Worm (Caenorhabditis elegans): ENCODE data around the gene raga-1.

raga-1 gene

ce11 chrII:11290109-11290784 lies 10.9 kb upstream of the raga-1 start, which contains the start of gene C47G2.3:
Gene C47G2.3, minus strand, starts transcription at chrII:11290159.
- TF ChIP-seq mep-1 (tag; optimal IDR thresholded peaks at IDR 0.05) = peak; percentile 55
- TF ChIP-seq R02D3.7 (tag; optimal IDR thresholded peaks at IDR 0.05) = no peak
- 0 out of 2 replicates have a peak, but pooled peaks have one; percentile 21 for TF ChIP-seq madf-9 (GFP tag; conservative IDR thresholded peaks at IDR 0.05)
- TF ChIP-seq lsy-2 (tag; optimal IDR thresholded peaks at IDR 0.05) = peak in 1 of 2 experiments; percentile 73
- no peak for TF ChIP-seq nhr-41 (GFP tag; IDR thresholded peaks at IDR 0.05)
- no peak for TF ChIP-seq zfp-2 (tag; optimal IDR thresholded peaks at IDR 0.05)
- no peak for TF ChIP-seq ceh-62 (tag; optimal IDR thresholded peaks at IDR 0.05)
- no peak for TF ChIP-seq egl-27 (tag; optimal IDR thresholded peaks at IDR 0.05)
- TF ChIP-seq nhr-10 (tag; optimal IDR thresholded peaks at IDR 0.05) = no peak
- TF ChIP-seq dpl-1 (GFP tag; optimal IDR thresholded peaks at IDR 0.05) = peak; percentile 90
- TF ChIP-seq ceh-28 (tag; optimal IDR thresholded peaks at IDR 0.05) = no peak
- peak in 1 of 2 experiments; percentile 42 for TF ChIP-seq hif-1 (tag; optimal IDR thresholded peaks at IDR 0.05)
- TF ChIP-seq ZK337.2 (GFP tag; IDR thresholded peaks at IDR 0.05) = peak; percentile 79
- no peak for TF ChIP-seq nhr-11 (tag; optimal IDR thresholded peaks at IDR 0.05)
- TF ChIP-seq lir-3 (tag; optimal IDR thresholded peaks at IDR 0.05) = no peak
- no peak for TF ChIP-seq unc-62 (GFP tag; optimal IDR thresholded peaks at IDR 0.05 in 1 of 2)
- TF ChIP-seq unc-62 (tag; optimal IDR thresholded peaks at IDR 0.05) = no peak
- TF ChIP-seq daf-16 (GFP tag; optimal IDR thresholded peaks at IDR 0.05) = no peak
- TF ChIP-seq daf-16 (tag; optimal IDR thresholded peaks at IDR 0.05) = peak; percentile 32
- peak; percentile 27 for TF ChIP-seq hlh-11 (tag; optimal IDR thresholded peaks at IDR 0.05)
- TF ChIP-seq saeg-2 (GFP tag; IDR thresholded peaks at IDR 0.05) = no peak
- no peak for TF ChIP-seq unc-39 (tag; optimal IDR thresholded peaks at IDR 0.05)
- peak; percentile 25 for TF ChIP-seq rbr-2 (tag; optimal IDR thresholded peaks at IDR 0.05)
- peak; percentile 96 for TF ChIP-seq mes-2 (tag; optimal IDR thresholded peaks at IDR 0.05; ENCODE audit: poor library complexity, severe bottlenecking)
- TF ChIP-seq daf-19 (GFP tag; conservative IDR thresholded peaks at IDR 0.05) = no peak
- no peak for TF ChIP-seq nhr-111 (GFP tag; optimal IDR thresholded peaks at IDR 0.05)
- no peak for TF ChIP-seq daf-12 (tag; optimal IDR thresholded peaks at IDR 0.05)
- TF ChIP-seq lin-38 (GFP tag; IDR thresholded peaks at IDR 0.05) = peak; percentile 79
- TF ChIP-seq T20F7.1 (GFP tag; optimal IDR thresholded peaks at IDR 0.05) = no peak
- no peak for TF ChIP-seq pha-4 (GFP tag; IDR thresholded peaks at IDR 0.05)
- TF ChIP-seq pha-4 (tag; optimal IDR thresholded peaks at IDR 0.05) = no peak
- no peak for TF ChIP-seq zip-11 (GFP tag; IDR thresholded peaks at IDR 0.05)
- no peak for TF ChIP-seq lin-13 (GFP tag; optimal IDR thresholded peaks at IDR 0.05)
- peak; percentile 60 for TF ChIP-seq dve-1 (tag; optimal IDR thresholded peaks at IDR 0.05; ENCODE audit: insufficient read depth)
- no peak for TF ChIP-seq nhr-25 (tag; optimal IDR thresholded peaks at IDR 0.05; ENCODE audit: borderline replicate concordance, insufficient read depth)
- TF ChIP-seq F26F4.8 (GFP tag; conservative IDR thresholded peaks at IDR 0.05) = no peak
- TF ChIP-seq mdt-29 (GFP tag; IDR thresholded peaks at IDR 0.05) = no peak
- TF ChIP-seq nhr-237 (tag; optimal IDR thresholded peaks at IDR 0.05) = no peak
- no peak for TF ChIP-seq gei-8 (GFP tag; optimal IDR thresholded peaks at IDR 0.05)
- no peak for TF ChIP-seq tra-1 (GFP tag; IDR thresholded peaks at IDR 0.05)
- no peak for TF ChIP-seq dmd-8 (GFP tag; IDR thresholded peaks at IDR 0.05)
- peak; percentile 2 for TF ChIP-seq nhr-102 (tag; optimal IDR thresholded peaks at IDR 0.05)
- TF ChIP-seq hlh-30 (tag; optimal IDR thresholded peaks at IDR 0.05; ENCODE audit: insufficient read depth) = peak; percentile 17
- TF ChIP-seq arid-1 (GFP tag; conservative IDR thresholded peaks at IDR 0.05) = no peak
- peak; percentile 51 for TF ChIP-seq dmd-6 (GFP tag; IDR thresholded peaks at IDR 0.05)
- peak; percentile 75 for TF ChIP-seq unc-130 (GFP tag; optimal IDR thresholded peaks at IDR 0.05)
- no peak for TF ChIP-seq F49E8.2 (tag; optimal IDR thresholded peaks at IDR 0.05; ENCODE audit: borderline replicate concordance)
- no peak for TF ChIP-seq mdl-1 (tag; optimal IDR thresholded peaks at IDR 0.05)
- TF ChIP-seq ceh-82 (tag; optimal IDR thresholded peaks at IDR 0.05) = no peak
- TF ChIP-seq lin-39 (tag; optimal IDR thresholded peaks at IDR 0.05) = no peak

All from whole organism, L4 larva.